Fruit fly (Drosophila melanogaster) whole organism, embryonic: ENCODE measurements around the gene Bicra.

ENCODE experiments used
- CG10147 ChIP-seq: fragments of 200-800 bp; sonication (Bioruptor generic); optimal IDR thresholded peaks from 2 replicates; lab custom pipeline; 2019; ENCODE audit warnings: missing biosample characterization, mild to moderate bottlenecking, missing genetic modification characterization, moderate library complexity
- CG11696 ChIP-seq: fragments of 200-800 bp; sonication (Bioruptor generic); IDR thresholded peaks from 2 replicates; pipeline ENCODE4 v1.3.6; 2022; ENCODE audit warnings: missing biosample characterization, missing genetic modification characterization
- CG11723 ChIP-seq: fragments of 200-800 bp; sonication (Bioruptor generic); optimal IDR thresholded peaks from 2 replicates; lab custom pipeline; 2017; ENCODE audit warnings: missing biosample characterization, mild to moderate bottlenecking, missing genetic modification characterization
- CG32772 ChIP-seq: fragments of 200-800 bp; sonication (Bioruptor generic); IDR thresholded peaks from 2 replicates; pipeline ENCODE4 v1.3.6; 2022; ENCODE audit warnings: missing biosample characterization, missing genetic modification characterization
- CG34422 ChIP-seq: fragments of 200-800 bp; sonication (Bioruptor generic); IDR thresholded peaks from 3 replicates; pipeline ENCODE4 v1.3.6; 2022; ENCODE audit warnings: missing biosample characterization, missing genetic modification characterization
- CG6272 ChIP-seq: fragments of 200-800 bp; sonication (Bioruptor generic); IDR thresholded peaks from 2 replicates; pipeline ENCODE4 v1.3.6; 2022; ENCODE audit warnings: missing biosample characterization, missing genetic modification characterization
- Dek ChIP-seq: fragments of 200-800 bp; sonication (Bioruptor generic); optimal IDR thresholded peaks from 3 replicates; lab custom pipeline; 2019; ENCODE audit warnings: missing biosample characterization, mild to moderate bottlenecking, missing genetic modification characterization, moderate library complexity
- Hsf ChIP-seq: fragments of 200-800 bp; sonication (Bioruptor generic); optimal IDR thresholded peaks from 3 replicates; lab custom pipeline; 2016; ENCODE audit warnings: missing biosample characterization, missing genetic modification characterization
- chn ChIP-seq: fragments of 200-800 bp; sonication (Bioruptor generic); optimal IDR thresholded peaks from 2 replicates; lab custom pipeline; 2016; ENCODE audit warnings: missing biosample characterization, missing genetic modification characterization
- dan ChIP-seq: fragments of 200-800 bp; sonication (Bioruptor generic); IDR thresholded peaks from 2 replicates; pipeline ENCODE4 v1.3.6; 2022; ENCODE audit warnings: missing biosample characterization, missing genetic modification characterization
- fu2 ChIP-seq: fragments of 200-800 bp; sonication (Bioruptor generic); optimal IDR thresholded peaks from 2 replicates; lab custom pipeline; 2016; ENCODE audit warnings: missing biosample characterization, missing genetic modification characterization
- gce ChIP-seq: fragments of 200-800 bp; sonication (Bioruptor generic); IDR thresholded peaks from 3 replicates; pipeline ENCODE4 v1.3.6; 2022; ENCODE audit warnings: missing biosample characterization, missing genetic modification characterization
- pzg ChIP-seq: fragments of 200-800 bp; sonication (Bioruptor generic); optimal IDR thresholded peaks from 3 replicates; lab custom pipeline; 2018; ENCODE audit warnings: missing biosample characterization, mild to moderate bottlenecking, missing genetic modification characterization, moderate library complexity
- sisA ChIP-seq: fragments of 200-800 bp; sonication (Bioruptor generic); IDR thresholded peaks from 2 replicates; pipeline ENCODE4 v1.3.6; 2022; ENCODE audit warnings: missing biosample characterization, missing genetic modification characterization

DNA sequence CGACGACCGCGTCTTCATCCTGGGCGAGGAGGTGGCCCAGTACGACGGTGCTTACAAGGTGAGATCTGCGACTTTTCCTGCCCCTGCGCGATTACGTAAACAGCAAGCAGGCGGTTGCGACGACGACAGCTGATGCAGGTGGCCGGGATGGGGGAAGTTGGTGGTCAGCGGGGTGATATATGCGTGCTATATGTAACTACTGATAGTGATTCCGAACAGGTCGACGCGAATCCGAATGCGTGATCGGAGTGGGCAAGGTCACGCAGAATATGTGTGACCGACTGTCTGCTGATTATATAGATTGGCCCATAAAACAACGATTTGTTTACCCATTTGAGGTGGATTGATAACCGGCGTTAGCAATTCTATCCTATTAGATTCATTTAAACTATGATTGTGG, 50.6 kb downstream of the Bicra start:
- TF ChIP-seq pzg (GFP tag; lab: Kevin White, UChicago), result no peak
- TF ChIP-seq CG11723 (GFP tag; lab: Kevin White, UChicago), result no peak
- TF ChIP-seq CG6272 (GFP tag; lab: Robert Waterston, UW), result no peak
- no peak for TF ChIP-seq dan (GFP tag; lab: Robert Waterston, UW)
- no peak for TF ChIP-seq CG34422 (GFP tag; lab: Robert Waterston, UW)
- no peak for TF ChIP-seq CG11696 (GFP tag; lab: Robert Waterston, UW)
- TF ChIP-seq chn (GFP tag; lab: Kevin White, UChicago), result no peak
- no peak for TF ChIP-seq sisA (GFP tag; lab: Robert Waterston, UW)
- TF ChIP-seq CG10147 (GFP tag; lab: Kevin White, UChicago), result no peak
- TF ChIP-seq gce (GFP tag; lab: Robert Waterston, UW), result no peak
- no peak for TF ChIP-seq Hsf (GFP tag; lab: Kevin White, UChicago)
- no peak for TF ChIP-seq Dek (tag; lab: Kevin White, UChicago)
- TF ChIP-seq fu2 (GFP tag; lab: Kevin White, UChicago), result no peak
- TF ChIP-seq CG32772, result no peak
